Worm (Caenorhabditis elegans) whole organism, L3 larva: ENCODE results near the gene his-38.

Experiments used
- ama-1 ChIP-seq: fragments of 150-350 bp; optimal IDR thresholded peaks from 2 replicates; lab custom pipeline; 2018
- ceh-82 ChIP-seq: fragments of 150-350 bp; optimal IDR thresholded peaks from 2 replicates; lab custom pipeline; 2014; ENCODE audit warnings: missing biosample characterization, missing genetic modification characterization
- egl-27 ChIP-seq: sonication (generic microtip); optimal IDR thresholded peaks from 4 replicates; lab custom pipeline; 2017; ENCODE audit warnings: missing biosample characterization, missing genetic modification reagents, missing genetic modification characterization
- elt-3 ChIP-seq, 3 experiments: fragments of 150-350 bp in 1 of 3; sonication (generic microtip) in 2 of 3; optimal IDR thresholded peaks; 2 replicates in 2 of 3; 4 replicates in 1 of 3; lab custom pipeline; 2014 to 2017; ENCODE audit warnings: missing biosample characterization in 3 of 3, missing genetic modification characterization in 3 of 3
- fos-1 ChIP-seq: fragments of 150-350 bp; optimal IDR thresholded peaks from 2 replicates; lab custom pipeline; 2014; ENCODE audit warnings: missing biosample characterization, missing genetic modification characterization
- lin-15B ChIP-seq: fragments of 150-350 bp; optimal IDR thresholded peaks from 2 replicates; lab custom pipeline; 2014; ENCODE audit warnings: missing biosample characterization, missing genetic modification characterization
- mdl-1 ChIP-seq: fragments of 150-350 bp; optimal IDR thresholded peaks from 2 replicates; lab custom pipeline; 2014; ENCODE audit warnings: missing biosample characterization, missing genetic modification characterization
- nhr-11 ChIP-seq: fragments of 150-350 bp; optimal IDR thresholded peaks from 2 replicates; lab custom pipeline; 2014; ENCODE audit warnings: missing biosample characterization, missing genetic modification characterization
- pha-4 ChIP-seq: fragments of 150-350 bp; optimal IDR thresholded peaks from 2 replicates; lab custom pipeline; 2014; ENCODE audit warnings: missing biosample characterization, missing genetic modification reagents, missing genetic modification characterization
- pqm-1 ChIP-seq: fragments of 150-350 bp; optimal IDR thresholded peaks from 2 replicates; lab custom pipeline; 2017; ENCODE audit warnings: missing biosample characterization, missing genetic modification characterization, inconsistent platforms
- snpc-4 ChIP-seq: fragments of 150-350 bp; optimal IDR thresholded peaks from 2 replicates; lab custom pipeline; 2014; ENCODE audit warnings: missing biosample characterization, missing genetic modification characterization
- unc-62 ChIP-seq: fragments of 150-350 bp; sonication (generic microtip); optimal IDR thresholded peaks from 4 replicates; lab custom pipeline; 2014; ENCODE audit warnings: missing biosample characterization, missing genetic modification reagents, missing genetic modification characterization
- ztf-11 ChIP-seq: fragments of 150-350 bp; optimal IDR thresholded peaks from 2 replicates; lab custom pipeline; 2014; ENCODE audit warnings: missing biosample characterization, missing genetic modification characterization

- no peak for TF ChIP-seq elt-3 (tag; optimal IDR thresholded peaks at IDR 0.05; lab: Kevin White, UChicago)
- no peak for TF ChIP-seq nhr-11 (tag; lab: Kevin White, UChicago)
- no peak for TF ChIP-seq ceh-82 (tag; lab: Kevin White, UChicago)
- TF ChIP-seq ama-1 (lab: Kevin White, UChicago): no peak
- TF ChIP-seq unc-62 (GFP tag; lab: Kevin White, UChicago): peak; percentile 41
- TF ChIP-seq pqm-1 (tag; lab: Kevin White, UChicago): no peak
- TF ChIP-seq pha-4: no peak
- TF ChIP-seq snpc-4 (tag; lab: Kevin White, UChicago): no peak
- TF ChIP-seq fos-1 (tag; lab: Kevin White, UChicago): no peak
- TF ChIP-seq ztf-11 (tag; lab: Kevin White, UChicago): no peak
- no peak for TF ChIP-seq egl-27 (tag; lab: Kevin White, UChicago)
- no peak for TF ChIP-seq lin-15B (tag; lab: Kevin White, UChicago)
- TF ChIP-seq mdl-1 (tag; lab: Kevin White, UChicago): no peak
Observed at ce11 chrX:7328065-7328564, 18.4 kb upstream of the his-38 start.
